Fruit fly (Drosophila melanogaster) Kc167 (cell line): ENCODE results near the gene orb.

Source experiments
- Sin3A ChIP-seq: fragments of >200 bp; optimal IDR thresholded peaks from 2 replicates; lab custom pipeline; 2018; ENCODE audit warnings: missing external identifiers
- insv ChIP-seq: fragments of >200 bp; optimal IDR thresholded peaks from 3 replicates; lab custom pipeline; 2018; ENCODE audit warnings: missing external identifiers
- psq ChIP-seq: fragments of >200 bp; optimal IDR thresholded peaks from 2 replicates; lab custom pipeline; 2017; ENCODE audit warnings: missing external identifiers
- ttk ChIP-seq: sonication (Bioruptor generic); optimal IDR thresholded peaks from 2 replicates; lab custom pipeline; 2017; ENCODE audit warnings: missing external identifiers

- TF ChIP-seq insv (lab: Kevin White, UChicago) (no peak), ttk (lab: Kevin White, UChicago) (no peak), Sin3A (no peak), psq (lab: Kevin White, UChicago) (no peak)
Measured at dm6 chr3R:23309690-23310089, 29.0 kb upstream of the orb start.
